Fruit fly (Drosophila melanogaster): ENCODE measurements around the gene HP1D3csd.
A peak's percentile ranks its signal among the peaks of the same experiment; 100 is the strongest.

DNA sequence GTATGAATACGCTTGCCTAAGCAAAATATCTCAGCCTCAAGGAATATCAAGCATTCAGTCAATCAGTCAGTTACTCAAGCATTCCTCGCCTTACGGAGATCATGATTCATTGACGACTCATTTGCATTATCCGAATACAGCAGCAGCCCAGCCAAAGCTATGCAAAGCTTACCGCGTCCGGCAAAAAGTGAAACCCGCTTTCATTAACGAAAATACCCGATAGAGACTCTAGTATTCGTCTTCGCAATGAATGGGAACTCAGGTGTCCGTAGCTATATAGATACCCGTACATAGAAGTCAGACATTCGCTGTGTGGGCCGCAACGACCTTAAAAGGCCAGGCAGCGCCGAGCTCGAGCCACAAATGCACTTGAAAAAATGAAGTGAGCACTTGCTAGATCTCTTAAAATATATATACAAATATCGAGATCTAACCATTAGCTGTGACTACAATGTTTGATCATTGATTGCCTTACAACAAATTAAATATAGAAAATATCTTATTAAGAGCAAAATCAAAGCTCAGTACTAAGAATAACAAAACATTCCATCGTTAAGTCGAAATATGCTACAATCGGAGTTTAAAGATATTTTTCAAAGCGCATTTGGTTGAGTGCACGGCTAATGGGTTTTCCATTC lies 45.1 kb upstream of the HP1D3csd start:
- TF ChIP-seq Hnf4 (GFP tag; optimal IDR thresholded peaks at IDR 0.05) (no peak), OdsH (GFP tag; optimal IDR thresholded peaks at IDR 0.05) (no peak), fru (GFP tag; optimal IDR thresholded peaks at IDR 0.05) (peak; percentile 15)

Data from whole organism, wandering third instar larva.